Worm (Caenorhabditis elegans): ENCODE results near the gene F07F6.4.

Gene F07F6.4

DNA sequence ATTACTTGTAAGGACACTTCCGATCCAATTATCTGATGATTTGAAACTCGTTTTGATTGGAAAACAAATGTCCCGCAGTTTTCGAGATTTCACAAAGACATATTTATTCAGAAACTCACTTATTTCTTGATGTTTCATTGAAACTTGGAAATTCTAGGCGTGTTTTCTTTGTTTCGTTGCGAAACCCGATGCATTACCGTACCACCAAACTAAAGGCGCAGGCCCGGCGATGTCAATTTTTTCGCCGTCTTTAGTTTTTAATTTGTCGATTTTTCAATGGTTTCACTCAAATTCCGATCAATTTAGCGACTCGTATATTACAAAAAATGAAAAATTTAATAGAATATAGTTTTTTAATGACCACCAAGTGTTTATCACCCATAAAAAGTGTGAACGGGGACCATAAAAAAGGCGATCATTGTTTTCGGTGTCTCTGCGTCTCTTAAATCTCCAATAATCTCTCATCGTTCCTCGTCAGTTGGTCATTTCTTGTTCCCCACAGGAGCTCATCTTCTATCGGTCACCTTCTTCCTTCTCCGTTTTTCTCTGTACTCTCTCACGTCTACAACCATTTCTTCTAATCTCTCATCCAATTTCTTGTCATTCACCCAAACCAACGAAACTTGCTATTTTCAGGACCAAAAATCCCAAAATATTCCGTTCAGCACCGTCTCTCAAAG lies 36.5 kb upstream of the F07F6.4 start, which contains the start of gene clr-1 (continued):
- no peak for TF ChIP-seq ztf-25 (GFP tag; IDR thresholded peaks at IDR 0.05)
- no peak for TF ChIP-seq F49E8.2 (tag; optimal IDR thresholded peaks at IDR 0.05; ENCODE audit: insufficient read depth)
- no peak for TF ChIP-seq cebp-2 (GFP tag; IDR thresholded peaks at IDR 0.05)
- no peak for TF ChIP-seq hlh-26 (GFP tag; conservative IDR thresholded peaks at IDR 0.05)
- TF ChIP-seq ztf-28 (GFP tag; IDR thresholded peaks at IDR 0.05) = no peak
- TF ChIP-seq lin-54 (GFP tag; optimal IDR thresholded peaks at IDR 0.05) = peak; percentile 9
- no peak for TF ChIP-seq madf-10 (tag; optimal IDR thresholded peaks at IDR 0.05)
- TF ChIP-seq D2030.7 (GFP tag; IDR thresholded peaks at IDR 0.05) = peak; percentile 28; the same call in 1 of the 2 replicates
- TF ChIP-seq attf-3 (GFP tag; conservative IDR thresholded peaks at IDR 0.05) = no peak
- no peak for TF ChIP-seq unc-130 (GFP tag; optimal IDR thresholded peaks at IDR 0.05)
- no peak for TF ChIP-seq ztf-26 (tag; optimal IDR thresholded peaks at IDR 0.05)
- no peak for TF ChIP-seq hlh-12 (tag; optimal IDR thresholded peaks at IDR 0.05)
- no peak for TF ChIP-seq ceh-100 (GFP tag; IDR thresholded peaks at IDR 0.05)
- no peak for TF ChIP-seq nfyb-1 (GFP tag; IDR thresholded peaks at IDR 0.05)
- TF ChIP-seq madf-8 (GFP tag; conservative IDR thresholded peaks at IDR 0.05) = peak; percentile 92
- no peak for TF ChIP-seq Y79H2A.3 (GFP tag; conservative IDR thresholded peaks at IDR 0.05)
- no peak for TF ChIP-seq hrde-1 (tag; optimal IDR thresholded peaks at IDR 0.05; ENCODE audit: borderline replicate concordance)
- no peak for TF ChIP-seq F57C9.4 (tag; optimal IDR thresholded peaks at IDR 0.05)
- TF ChIP-seq ztf-6 (GFP tag; IDR thresholded peaks at IDR 0.05) = no peak
- TF ChIP-seq hsf-1 (GFP tag; IDR thresholded peaks at IDR 0.05) = no peak

DNA sequence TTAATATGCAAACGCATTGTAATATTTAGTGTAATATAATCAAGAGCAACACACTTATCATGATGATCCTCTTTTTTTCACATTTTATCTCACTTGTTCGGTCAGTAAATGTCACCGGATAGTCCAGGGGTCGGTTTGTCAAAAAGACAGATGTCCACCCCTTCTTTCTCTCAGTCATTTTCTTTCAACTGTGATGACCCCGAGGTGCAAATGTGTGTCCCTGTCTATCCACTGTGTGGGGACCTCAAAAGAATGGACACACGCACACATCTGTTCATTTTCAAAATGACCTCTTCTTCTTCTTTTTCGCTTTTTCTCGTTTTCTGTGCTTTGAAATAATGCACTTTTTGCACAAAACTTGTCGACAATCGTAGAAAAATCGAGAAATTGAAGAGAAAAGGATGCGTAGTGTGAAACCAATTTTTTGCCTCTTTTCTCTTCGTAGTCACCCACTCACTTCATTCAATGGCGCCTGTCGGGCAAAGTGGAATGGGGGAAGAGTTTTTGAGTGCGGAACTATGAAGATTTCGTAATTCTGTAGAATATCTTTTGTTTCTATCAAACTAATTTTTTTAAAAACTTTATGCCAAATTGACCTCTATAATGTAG lies 34.4 kb upstream of the F07F6.4 start:
- TF ChIP-seq hsf-1 (GFP tag; IDR thresholded peaks at IDR 0.05) = no peak
- no peak for TF ChIP-seq cebp-1 (GFP tag; IDR thresholded peaks at IDR 0.05)
- peak; percentile 70 for TF ChIP-seq cebp-1 (tag; optimal IDR thresholded peaks at IDR 0.05)
- TF ChIP-seq dpl-1 (GFP tag; optimal IDR thresholded peaks at IDR 0.05) = no peak
- TF ChIP-seq nhr-80 (tag; optimal IDR thresholded peaks at IDR 0.05) = no peak

DNA sequence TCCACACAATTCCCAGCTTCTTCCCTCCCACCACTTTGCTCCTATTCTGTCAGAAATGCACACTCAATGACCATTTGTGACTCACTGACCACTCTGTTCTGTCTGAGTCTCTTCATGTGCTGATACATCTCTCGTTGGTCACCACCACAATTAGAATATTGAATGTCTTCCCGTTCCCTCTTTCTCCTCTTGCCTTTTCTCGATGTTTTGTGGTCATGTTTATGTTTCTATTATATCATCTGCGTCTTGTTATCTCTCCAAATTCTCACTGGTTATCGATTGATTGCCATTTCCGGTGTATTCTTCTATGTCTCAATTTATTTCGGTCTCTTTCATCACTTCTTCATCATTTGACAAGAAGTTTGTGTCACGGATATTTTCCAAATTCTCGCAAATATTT lies 31.5 kb upstream of the F07F6.4 start:
- TF ChIP-seq aptf-3 (GFP tag; IDR thresholded peaks at IDR 0.05) (no peak), egl-18 (GFP tag; IDR thresholded peaks at IDR 0.05) (no peak), madf-3 (GFP tag; IDR thresholded peaks at IDR 0.05) (no peak), Y53F4B.3 (GFP tag; IDR thresholded peaks at IDR 0.05) (no peak), let-607 (tag; optimal IDR thresholded peaks at IDR 0.05) (no peak), F10E7.11 (tag; optimal IDR thresholded peaks at IDR 0.05) (no peak), ztf-26 (tag; optimal IDR thresholded peaks at IDR 0.05) (no peak), mes-4 (tag; optimal IDR thresholded peaks at IDR 0.05) (no peak), mel-28 (tag; optimal IDR thresholded peaks at IDR 0.05; ENCODE audit: borderline replicate concordance) (no peak), ztf-28 (GFP tag; IDR thresholded peaks at IDR 0.05) (no peak), mxl-1 (tag; optimal IDR thresholded peaks at IDR 0.05) (no peak), dpl-1 (GFP tag; optimal IDR thresholded peaks at IDR 0.05) (no peak), him-1 (tag; optimal IDR thresholded peaks at IDR 0.05) (no peak)

DNA sequence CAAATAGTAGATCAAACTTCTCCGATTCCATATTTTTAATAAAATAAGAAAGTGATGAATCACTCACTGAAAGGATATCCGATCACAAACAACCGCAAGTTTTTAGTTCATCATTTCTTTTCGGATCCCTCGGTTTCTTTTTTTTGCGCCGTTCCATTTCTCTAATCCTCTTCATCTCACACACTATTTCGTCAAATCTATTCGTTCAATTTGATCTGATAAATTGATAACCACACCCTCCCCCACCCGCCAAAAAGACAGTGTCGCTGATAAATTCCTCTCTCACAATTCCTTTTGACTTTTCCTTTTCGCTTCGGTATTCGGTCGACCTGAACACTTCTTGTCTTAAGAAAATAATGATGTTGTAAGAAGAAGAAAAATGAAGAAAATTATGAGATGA lies 30.2 kb upstream of the F07F6.4 start:
- TF ChIP-seq egrh-3 (GFP tag; IDR thresholded peaks at IDR 0.05) (no peak), hmg-1.2 (GFP tag; IDR thresholded peaks at IDR 0.05) (peak; percentile 87)
